Worm (Caenorhabditis elegans) whole organism, L2 larva: ENCODE data around the gene nspe-4.

Experiments
- C34F6.9 ChIP-seq: fragments of 150-350 bp; optimal IDR thresholded peaks from 2 replicates; lab custom pipeline; 2014; ENCODE audit warnings: missing biosample characterization, missing genetic modification characterization
- F13H6.1 ChIP-seq: sonication (generic microtip); optimal IDR thresholded peaks from 2 replicates; lab custom pipeline; 2016; ENCODE audit warnings: missing genetic modification characterization, missing compliant biosample characterization
- aly-2 ChIP-seq: fragments of 150-350 bp; optimal IDR thresholded peaks from 2 replicates; lab custom pipeline; 2014; ENCODE audit warnings: missing biosample characterization, missing genetic modification characterization
- blmp-1 ChIP-seq: sonication (generic microtip); optimal IDR thresholded peaks from 2 replicates; lab custom pipeline; 2017; ENCODE audit warnings: missing genetic modification characterization, mild to moderate bottlenecking, missing compliant biosample characterization, antibody characterized with exemption, moderate library complexity; ENCODE audit not compliant: insufficient read depth
- crh-2 ChIP-seq: sonication (generic microtip); optimal IDR thresholded peaks from 2 replicates; lab custom pipeline; 2017; ENCODE audit warnings: missing biosample characterization, missing genetic modification characterization
- egl-27 ChIP-seq: sonication (generic microtip); optimal IDR thresholded peaks from 3 replicates; lab custom pipeline; 2017; ENCODE audit warnings: missing biosample characterization, missing genetic modification reagents, missing genetic modification characterization
- elt-1 ChIP-seq: fragments of 150-350 bp; optimal IDR thresholded peaks from 2 replicates; lab custom pipeline; 2014; ENCODE audit warnings: missing biosample characterization, missing genetic modification characterization
- fos-1 ChIP-seq: fragments of 150-350 bp; optimal IDR thresholded peaks from 2 replicates; lab custom pipeline; 2014; ENCODE audit warnings: missing biosample characterization, missing genetic modification characterization
- gmeb-1 ChIP-seq: fragments of 150-350 bp; optimal IDR thresholded peaks from 2 replicates; lab custom pipeline; 2014; ENCODE audit warnings: missing biosample characterization, missing genetic modification characterization
- lin-11 ChIP-seq: fragments of 150-350 bp; sonication (generic microtip); optimal IDR thresholded peaks from 2 replicates; lab custom pipeline; 2014; ENCODE audit warnings: missing biosample characterization, missing genetic modification characterization, inconsistent platforms, mixed read lengths
- lsy-2 ChIP-seq, 2 experiments: fragments of 150-350 bp in 1 of 2; sonication (generic microtip) in 1 of 2; optimal IDR thresholded peaks; 2 replicates each; lab custom pipeline; 2014 to 2017; ENCODE audit warnings: missing biosample characterization in 2 of 2, missing genetic modification characterization in 2 of 2
- mab-5 ChIP-seq: fragments of 150-350 bp; optimal IDR thresholded peaks from 2 replicates; lab custom pipeline; 2014; ENCODE audit warnings: missing biosample characterization, missing genetic modification characterization
- mdl-1 ChIP-seq, 2 experiments: fragments of 150-350 bp in 1 of 2; sonication (generic microtip) in 1 of 2; optimal IDR thresholded peaks; 2 replicates each; lab custom pipeline; 2017; ENCODE audit warnings: missing biosample characterization in 2 of 2, missing genetic modification characterization in 2 of 2
- nhr-11 ChIP-seq: fragments of 150-350 bp; optimal IDR thresholded peaks from 2 replicates; lab custom pipeline; 2014; ENCODE audit warnings: missing biosample characterization, missing genetic modification characterization
- nhr-12 ChIP-seq: fragments of 150-350 bp; optimal IDR thresholded peaks from 2 replicates; lab custom pipeline; 2014; ENCODE audit warnings: missing biosample characterization, missing genetic modification characterization
- nhr-129 ChIP-seq: fragments of 150-350 bp; optimal IDR thresholded peaks from 2 replicates; lab custom pipeline; 2014; ENCODE audit warnings: missing biosample characterization, missing genetic modification characterization
- nhr-21 ChIP-seq: fragments of 150-350 bp; optimal IDR thresholded peaks from 2 replicates; lab custom pipeline; 2014; ENCODE audit warnings: missing biosample characterization, missing genetic modification characterization
- nhr-23 ChIP-seq: fragments of 150-350 bp; optimal IDR thresholded peaks from 2 replicates; lab custom pipeline; 2014; ENCODE audit warnings: missing biosample characterization, missing genetic modification reagents, missing genetic modification characterization
- nhr-25 ChIP-seq: fragments of 150-350 bp; sonication (generic microtip); optimal IDR thresholded peaks from 3 replicates; lab custom pipeline; 2014; ENCODE audit warnings: missing biosample characterization, missing genetic modification characterization
- nhr-6 ChIP-seq: fragments of 150-350 bp; optimal IDR thresholded peaks from 2 replicates; lab custom pipeline; 2014; ENCODE audit warnings: missing biosample characterization, missing genetic modification characterization
- peb-1 ChIP-seq: fragments of 150-350 bp; optimal IDR thresholded peaks from 2 replicates; lab custom pipeline; 2014; ENCODE audit warnings: missing biosample characterization, missing genetic modification characterization
- sem-4 ChIP-seq: fragments of 150-350 bp; optimal IDR thresholded peaks from 2 replicates; lab custom pipeline; 2014; ENCODE audit warnings: missing biosample characterization, missing genetic modification reagents, missing genetic modification characterization
- skn-1 ChIP-seq: sonication (generic microtip); optimal IDR thresholded peaks from 2 replicates; lab custom pipeline; 2017; ENCODE audit warnings: missing biosample characterization, missing genetic modification characterization
- sma-3 ChIP-seq: sonication (generic microtip); optimal IDR thresholded peaks from 2 replicates; lab custom pipeline; 2016; ENCODE audit warnings: missing genetic modification reagents, missing genetic modification characterization, missing compliant biosample characterization
- sma-9 ChIP-seq, 2 experiments: fragments of 150-350 bp in 1 of 2; sonication (generic microtip) in 1 of 2; optimal IDR thresholded peaks; 2 replicates each; lab custom pipeline; 2014 to 2016; ENCODE audit warnings: missing genetic modification characterization in 2 of 2, mild to moderate bottlenecking in 1 of 2, missing biosample characterization in 1 of 2, missing compliant biosample characterization in 1 of 2, missing genetic modification reagents in 1 of 2, moderate library complexity in 1 of 2
- snpc-4 ChIP-seq: fragments of 150-350 bp; optimal IDR thresholded peaks from 2 replicates; lab custom pipeline; 2014; ENCODE audit warnings: missing biosample characterization, missing genetic modification characterization
- unc-55 ChIP-seq: fragments of 150-350 bp; sonication (generic microtip); optimal IDR thresholded peaks from 3 replicates; lab custom pipeline; 2014; ENCODE audit warnings: missing biosample characterization, missing genetic modification reagents, missing genetic modification characterization
- unc-62 ChIP-seq: fragments of 150-350 bp; optimal IDR thresholded peaks from 2 replicates; lab custom pipeline; 2014; ENCODE audit warnings: missing biosample characterization, missing genetic modification reagents, missing genetic modification characterization
- zag-1 ChIP-seq: fragments of 150-350 bp; optimal IDR thresholded peaks from 2 replicates; lab custom pipeline; 2014; ENCODE audit warnings: missing biosample characterization, missing genetic modification characterization
- ztf-4 ChIP-seq: fragments of 150-350 bp; optimal IDR thresholded peaks from 2 replicates; lab custom pipeline; 2014; ENCODE audit warnings: missing biosample characterization, missing genetic modification characterization

Gene nspe-4

ce11 chrII:12574668-12575067, 37.6 kb upstream of the nspe-4 start, which contains the start of gene Y38E10A.3:
Y38E10A.3 (minus strand) TSS chrII:12574768.
- no peak for TF ChIP-seq mab-5 (tag; lab: Kevin White, UChicago)
- TF ChIP-seq gmeb-1 (tag; lab: Kevin White, UChicago), result no peak
- TF ChIP-seq, all 48 proteins: peak for 0

DNA sequence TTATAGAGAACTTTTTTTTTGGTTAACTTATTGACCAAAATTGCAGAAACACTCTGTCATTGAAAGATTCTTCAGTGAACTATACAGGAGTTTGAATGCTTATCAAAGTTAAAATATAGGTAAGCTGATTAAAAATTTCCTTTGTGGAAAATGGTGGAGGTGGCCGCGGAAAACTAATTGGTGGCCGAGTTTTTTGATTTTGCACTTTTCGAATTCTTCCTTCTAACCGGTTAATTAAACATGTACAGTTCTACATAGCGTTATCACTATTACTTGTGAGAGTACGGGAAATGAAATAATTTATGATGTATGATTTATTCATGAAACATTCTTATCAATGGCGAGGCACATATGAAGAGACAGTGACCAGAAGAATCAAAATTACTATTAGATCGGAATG, 34.6 kb upstream of the nspe-4 start, which contains the start of gene clec-8:
clec-8 (minus strand) TSS at position 308 of the 400 bp plus-strand sequence.
- no peak for TF ChIP-seq sem-4 (tag; lab: Kevin White, UChicago)
- TF ChIP-seq peb-1, result no peak
- no peak for TF ChIP-seq crh-2 (tag; lab: Kevin White, UChicago)
- peak; percentile 58 for TF ChIP-seq fos-1
- no peak for TF ChIP-seq sma-9 (GFP tag; optimal IDR thresholded peaks at IDR 0.05; lab: Kevin White, UChicago)
- no peak for TF ChIP-seq sma-9 (tag; optimal IDR thresholded peaks at IDR 0.05; lab: Kevin White, UChicago)

DNA sequence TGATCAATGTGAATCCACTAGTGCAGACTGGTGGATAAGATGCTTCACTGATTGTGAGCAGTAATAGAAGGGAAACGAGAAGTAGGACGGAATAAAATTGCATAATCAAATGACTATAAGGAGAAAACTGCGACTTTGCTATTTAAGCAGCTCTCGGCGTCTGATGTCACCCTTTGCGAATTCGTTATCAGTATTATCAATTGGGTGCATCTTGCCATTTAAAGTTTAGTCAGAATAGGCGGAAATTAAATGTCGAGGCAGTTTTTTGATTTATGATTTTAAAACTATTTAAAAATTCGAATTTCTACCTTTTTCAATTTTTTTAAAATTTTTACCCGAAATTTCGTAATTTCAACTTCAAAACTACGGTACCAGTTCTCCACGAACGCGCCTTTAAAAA, 31.4 kb upstream of the nspe-4 start, which contains the start of gene clec-4:
clec-4 (minus strand) TSS at position 162 of the 400 bp plus-strand sequence.
- no peak for TF ChIP-seq zag-1 (tag; lab: Kevin White, UChicago)
- TF ChIP-seq F13H6.1 (tag; lab: Kevin White, UChicago), result no peak
- peak; percentile 69 for TF ChIP-seq fos-1
- TF ChIP-seq, all 48 proteins: peak for 1

DNA sequence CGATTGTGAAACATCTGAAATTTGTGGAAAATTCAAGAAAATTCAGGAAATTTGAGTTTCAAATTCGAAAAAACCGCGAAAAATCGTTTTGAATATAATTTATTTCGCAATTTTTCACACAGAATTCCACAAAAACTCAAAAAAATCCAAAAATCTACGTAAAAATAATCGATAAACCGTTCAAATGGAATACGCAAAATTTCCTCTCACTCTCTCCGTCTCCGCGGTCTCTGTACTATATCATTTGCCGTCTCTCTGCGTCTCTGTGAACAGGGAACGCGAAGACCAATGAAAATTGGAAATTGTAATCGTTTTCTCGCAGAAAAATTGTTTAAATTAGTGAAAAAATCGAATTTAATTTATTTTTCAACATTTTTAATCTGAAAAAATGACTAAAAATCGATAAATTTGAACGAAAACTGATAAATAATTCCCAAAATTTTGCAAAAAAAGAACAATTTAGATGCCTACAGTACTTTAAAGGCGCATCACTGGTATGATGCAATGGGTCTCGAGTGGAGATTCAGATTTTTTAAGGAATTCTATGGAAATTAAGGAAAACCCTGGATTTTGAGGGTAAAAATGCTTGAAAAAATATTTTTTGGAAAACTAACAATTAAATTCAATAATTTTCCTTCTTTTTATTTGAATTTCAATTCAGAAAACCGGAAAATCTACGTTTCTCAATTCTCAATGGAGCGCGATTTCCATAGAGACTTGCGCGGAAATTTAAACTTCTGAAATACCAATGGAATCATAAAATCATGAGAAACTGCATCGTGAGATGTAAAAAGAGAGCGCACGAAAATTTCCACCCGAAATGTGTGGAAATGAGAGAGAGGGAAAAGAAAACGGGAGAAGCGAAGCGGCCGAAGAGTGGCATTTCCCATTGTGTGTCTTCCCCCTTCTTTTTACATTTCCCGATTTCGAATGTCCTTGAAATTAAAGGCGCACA, 8.4 kb upstream of the nspe-4 start, which contains the start of the genes ceh-100 and lips-15:
ceh-100 (minus strand) TSS at position 14 of the 955 bp plus-strand sequence.
lips-15 (plus strand) TSS at position 720 of the 955 bp plus-strand sequence.
- TF ChIP-seq unc-55 (GFP tag; lab: Kevin White, UChicago) (peak; percentile 74), mdl-1 (tag; optimal IDR thresholded peaks at IDR 0.05; lab: Kevin White, UChicago) (no peak), nhr-129 (tag; lab: Kevin White, UChicago) (peak; percentile 46), sma-9 (GFP tag; optimal IDR thresholded peaks at IDR 0.05; lab: Kevin White, UChicago) (no peak), sma-9 (tag; optimal IDR thresholded peaks at IDR 0.05; lab: Kevin White, UChicago) (no peak), gmeb-1 (tag; lab: Kevin White, UChicago) (peak; percentile 11), nhr-6 (tag; lab: Kevin White, UChicago) (no peak), fos-1 (peak; percentile 14), peb-1 (no peak), elt-1 (tag; lab: Kevin White, UChicago) (no peak), C34F6.9 (tag; lab: Kevin White, UChicago) (peak; percentile 47)

DNA sequence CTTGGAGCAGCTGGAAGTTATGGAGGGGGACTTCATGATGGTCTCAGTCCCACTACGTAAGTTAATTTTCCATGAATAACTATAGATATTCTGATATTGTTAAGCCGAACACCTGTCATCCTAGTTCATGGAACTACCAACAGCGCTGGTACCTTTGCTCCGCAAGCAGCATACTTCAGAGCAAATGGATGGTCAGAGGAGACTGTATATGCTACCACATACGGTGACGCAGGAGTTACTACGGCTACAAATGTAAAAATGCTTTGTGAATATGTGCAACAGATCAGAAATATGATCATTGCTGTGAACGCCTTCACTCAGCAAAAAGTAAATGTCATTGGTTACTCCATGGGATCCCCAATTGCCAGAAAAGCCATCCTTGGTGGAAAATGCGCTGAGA, 6.2 kb upstream of the nspe-4 start:
- TF ChIP-seq lsy-2 (tag; optimal IDR thresholded peaks at IDR 0.05; lab: Kevin White, UChicago) (no peak), snpc-4 (tag; lab: Kevin White, UChicago) (no peak), skn-1 (no peak), nhr-21 (tag; lab: Kevin White, UChicago) (no peak), lin-11 (tag; lab: Kevin White, UChicago) (no peak), nhr-25 (tag; lab: Kevin White, UChicago) (no peak), F13H6.1 (tag; lab: Kevin White, UChicago) (no peak), aly-2 (no peak)

ce11 chrII:12606900-12607299, 5.4 kb upstream of the nspe-4 start, which contains the start of gene Y38E10A.8:
Y38E10A.8 (plus strand) TSS chrII:12607200.
- no peak for TF ChIP-seq mdl-1 (tag; optimal IDR thresholded peaks at IDR 0.05; lab: Kevin White, UChicago)
- no peak for TF ChIP-seq peb-1
- no peak for TF ChIP-seq sma-3 (GFP tag; lab: Kevin White, UChicago)
- no peak for TF ChIP-seq zag-1 (tag; lab: Kevin White, UChicago)
- TF ChIP-seq skn-1, result no peak
- TF ChIP-seq nhr-11 (tag; lab: Kevin White, UChicago), result no peak
- no peak for TF ChIP-seq lin-11 (tag; lab: Kevin White, UChicago)
- TF ChIP-seq fos-1, result no peak
- no peak for TF ChIP-seq F13H6.1 (tag; lab: Kevin White, UChicago)
- TF ChIP-seq aly-2, result no peak
- TF ChIP-seq ztf-4 (tag; lab: Kevin White, UChicago), result no peak
- no peak for TF ChIP-seq crh-2 (tag; lab: Kevin White, UChicago)
- TF ChIP-seq nhr-23, result no peak
- no peak for TF ChIP-seq nhr-25 (tag; lab: Kevin White, UChicago)
- TF ChIP-seq blmp-1 (tag; lab: Kevin White, UChicago), result no peak
- TF ChIP-seq unc-62 (GFP tag; lab: Kevin White, UChicago), result no peak
- no peak for TF ChIP-seq nhr-12 (tag; lab: Kevin White, UChicago)
- no peak for TF ChIP-seq unc-55 (GFP tag; lab: Kevin White, UChicago)
- no peak for TF ChIP-seq egl-27 (tag; lab: Kevin White, UChicago)
- no peak for TF ChIP-seq lsy-2 (tag; optimal IDR thresholded peaks at IDR 0.05; lab: Kevin White, UChicago)
